Fruit fly (Drosophila melanogaster) whole organism, prepupa: ENCODE results near the gene ich.

Experiments used
- Blimp-1 ChIP-seq: fragments of 200-800 bp; sonication (Bioruptor generic); optimal IDR thresholded peaks from 3 replicates; lab custom pipeline; 2017; ENCODE audit warnings: missing biosample characterization, missing genetic modification characterization, mild to moderate bottlenecking, moderate library complexity, missing genetic modification reagents
- CG11294 ChIP-seq: fragments of 200-800 bp; sonication (Bioruptor generic); IDR thresholded peaks from 2 replicates; pipeline ENCODE4 v1.3.6; 2022; ENCODE audit warnings: missing biosample characterization, missing genetic modification characterization
- CG11762 ChIP-seq: fragments of 200-800 bp; sonication (Bioruptor generic); optimal IDR thresholded peaks from 3 replicates; lab custom pipeline; 2016; ENCODE audit warnings: missing biosample characterization, missing genetic modification characterization; ENCODE audit not compliant: insufficient read depth
- CG11902 ChIP-seq: fragments of 200-800 bp; sonication (Bioruptor generic); optimal IDR thresholded peaks from 3 replicates; lab custom pipeline; 2016; ENCODE audit warnings: missing biosample characterization, missing genetic modification characterization
- CG1621 ChIP-seq: fragments of 200-800 bp; sonication (Bioruptor generic); optimal IDR thresholded peaks from 3 replicates; lab custom pipeline; 2018; ENCODE audit warnings: missing biosample characterization, mild to moderate bottlenecking, missing genetic modification characterization
- CG16779 ChIP-seq: fragments of 200-800 bp; sonication (Bioruptor generic); optimal IDR thresholded peaks from 3 replicates; lab custom pipeline; 2017; ENCODE audit warnings: missing biosample characterization, mild to moderate bottlenecking, missing genetic modification characterization
- CG3032 ChIP-seq: fragments of 200-800 bp; optimal IDR thresholded peaks from 2 replicates; lab custom pipeline; 2019; ENCODE audit warnings: missing biosample characterization, mild to moderate bottlenecking, missing genetic modification characterization, moderate library complexity
- CG31627 ChIP-seq: fragments of 200-800 bp; sonication (Bioruptor generic); optimal IDR thresholded peaks from 3 replicates; lab custom pipeline; 2016; ENCODE audit warnings: missing biosample characterization, missing genetic modification characterization
- CG34406 ChIP-seq: fragments of 200-800 bp; sonication (Bioruptor generic); optimal IDR thresholded peaks from 3 replicates; lab custom pipeline; 2016; ENCODE audit warnings: missing biosample characterization, missing genetic modification characterization
- CG3919 ChIP-seq: fragments of 200-800 bp; sonication (Bioruptor generic); optimal IDR thresholded peaks from 3 replicates; lab custom pipeline; 2016; ENCODE audit warnings: missing biosample characterization, missing genetic modification characterization
- CG6276 ChIP-seq: fragments of 200-800 bp; sonication (Bioruptor generic); optimal IDR thresholded peaks from 2 replicates; lab custom pipeline; 2017; ENCODE audit warnings: missing biosample characterization, mild to moderate bottlenecking, missing genetic modification characterization
- CG6792 ChIP-seq: fragments of 200-800 bp; sonication (Bioruptor generic); optimal IDR thresholded peaks from 3 replicates; lab custom pipeline; 2016; ENCODE audit warnings: missing biosample characterization, missing genetic modification characterization
- CG6808 ChIP-seq: fragments of 200-800 bp; sonication (Bioruptor generic); optimal IDR thresholded peaks from 3 replicates; lab custom pipeline; 2017; ENCODE audit warnings: missing biosample characterization, missing genetic modification characterization, mild to moderate bottlenecking, moderate library complexity, missing genetic modification reagents
- CG6854 ChIP-seq: fragments of 200-800 bp; sonication (Bioruptor generic); optimal IDR thresholded peaks from 2 replicates; lab custom pipeline; 2017; ENCODE audit warnings: missing biosample characterization, mild to moderate bottlenecking, missing genetic modification characterization
- CG8119 ChIP-seq: fragments of 200-800 bp; sonication (Bioruptor generic); IDR thresholded peaks from 3 replicates; pipeline ENCODE4 v1.3.6; 2022; ENCODE audit warnings: missing biosample characterization, missing genetic modification characterization
- CG8632 ChIP-seq: fragments of 200-800 bp; sonication (Bioruptor generic); optimal IDR thresholded peaks from 3 replicates; lab custom pipeline; 2016; ENCODE audit warnings: missing biosample characterization, missing genetic modification characterization
- CG9139 ChIP-seq: fragments of 200-800 bp; sonication (Bioruptor generic); optimal IDR thresholded peaks from 3 replicates; lab custom pipeline; 2017; ENCODE audit warnings: missing biosample characterization, mild to moderate bottlenecking, missing genetic modification characterization
- Eip75B ChIP-seq: fragments of 200-800 bp; sonication (Bioruptor generic); optimal IDR thresholded peaks from 3 replicates; lab custom pipeline; 2016; ENCODE audit warnings: missing biosample characterization, missing genetic modification characterization
- Eip78C ChIP-seq: fragments of 200-800 bp; sonication (Bioruptor generic); peaks from one replicate; lab custom pipeline; 2016; ENCODE audit warnings: missing biosample characterization, missing genetic modification characterization
- Eip93F ChIP-seq: fragments of 200-800 bp; sonication (Bioruptor generic); optimal IDR thresholded peaks from 2 replicates; lab custom pipeline; 2016; ENCODE audit warnings: missing biosample characterization, mild to moderate bottlenecking, missing genetic modification characterization
- Ets21C ChIP-seq: fragments of 200-800 bp; sonication (Bioruptor generic); optimal IDR thresholded peaks from 3 replicates; lab custom pipeline; 2016; ENCODE audit warnings: missing biosample characterization, missing genetic modification characterization
- Ets96B ChIP-seq: fragments of 200-800 bp; optimal IDR thresholded peaks from 2 replicates; lab custom pipeline; 2019; ENCODE audit warnings: missing biosample characterization, mild to moderate bottlenecking, missing genetic modification characterization, moderate library complexity
- Gug ChIP-seq: fragments of 200-800 bp; sonication (Bioruptor generic); IDR thresholded peaks from 2 replicates; pipeline ENCODE4 v1.3.6; 2022; ENCODE audit warnings: missing biosample characterization, missing genetic modification characterization
- Hr39 ChIP-seq: fragments of 200-800 bp; sonication (Bioruptor generic); optimal IDR thresholded peaks from 2 replicates; lab custom pipeline; 2016; ENCODE audit warnings: missing biosample characterization, missing genetic modification characterization
- Hr4 ChIP-seq: fragments of 200-800 bp; sonication (Bioruptor generic); optimal IDR thresholded peaks from 3 replicates; lab custom pipeline; 2016; ENCODE audit warnings: missing biosample characterization, missing genetic modification characterization
- Lpt ChIP-seq: fragments of 200-800 bp; sonication (Bioruptor generic); optimal IDR thresholded peaks from 3 replicates; lab custom pipeline; 2016; ENCODE audit warnings: missing biosample characterization, missing genetic modification characterization
- Met ChIP-seq: fragments of 200-800 bp; sonication (Bioruptor generic); optimal IDR thresholded peaks from 3 replicates; lab custom pipeline; 2016; ENCODE audit warnings: missing biosample characterization, missing genetic modification characterization
- OdsH ChIP-seq: fragments of 200-800 bp; sonication (Bioruptor generic); optimal IDR thresholded peaks from 3 replicates; lab custom pipeline; 2016; ENCODE audit warnings: missing biosample characterization, missing genetic modification characterization
- Sox102F ChIP-seq: fragments of 200-800 bp; sonication (Bioruptor generic); optimal IDR thresholded peaks from 2 replicates; lab custom pipeline; 2016; ENCODE audit warnings: missing biosample characterization, mild to moderate bottlenecking, missing genetic modification characterization
- Sox14 ChIP-seq: fragments of 200-800 bp; sonication (Bioruptor generic); optimal IDR thresholded peaks from 3 replicates; lab custom pipeline; 2016; ENCODE audit warnings: missing biosample characterization, missing genetic modification characterization
- Sox15 ChIP-seq: fragments of 200-800 bp; sonication (Bioruptor generic); optimal IDR thresholded peaks from 3 replicates; lab custom pipeline; 2016; ENCODE audit warnings: missing biosample characterization, missing genetic modification characterization
- achi ChIP-seq: fragments of 200-800 bp; sonication (Bioruptor generic); optimal IDR thresholded peaks from 3 replicates; lab custom pipeline; 2016; ENCODE audit warnings: missing biosample characterization, missing genetic modification characterization
- cyc ChIP-seq: fragments of 200-800 bp; sonication (Bioruptor generic); optimal IDR thresholded peaks from 3 replicates; lab custom pipeline; 2016; ENCODE audit warnings: missing biosample characterization, missing genetic modification characterization
- dac ChIP-seq: fragments of 200-800 bp; sonication (Bioruptor generic); optimal IDR thresholded peaks from 2 replicates; lab custom pipeline; 2017; ENCODE audit warnings: missing biosample characterization, mild to moderate bottlenecking, missing genetic modification characterization
- dsx ChIP-seq: fragments of 200-800 bp; optimal IDR thresholded peaks from 3 replicates; lab custom pipeline; 2019; ENCODE audit warnings: missing biosample characterization, mild to moderate bottlenecking, missing genetic modification characterization, moderate library complexity; ENCODE audit not compliant: poor library complexity, severe bottlenecking
- eg ChIP-seq: fragments of 200-800 bp; sonication (Bioruptor generic); IDR thresholded peaks from 3 replicates; pipeline ENCODE4 v1.3.6; 2022; ENCODE audit warnings: missing biosample characterization, missing genetic modification characterization
- fd59A ChIP-seq: fragments of 200-800 bp; sonication (Bioruptor generic); optimal IDR thresholded peaks from 2 replicates; lab custom pipeline; 2017; ENCODE audit warnings: missing biosample characterization, mild to moderate bottlenecking, missing genetic modification characterization, missing genetic modification reagents
- fd85E ChIP-seq: fragments of 200-800 bp; sonication (Bioruptor generic); optimal IDR thresholded peaks from 3 replicates; lab custom pipeline; 2016; ENCODE audit warnings: missing biosample characterization, missing genetic modification characterization
- fkh ChIP-seq: fragments of 200-800 bp; sonication (Bioruptor generic); optimal IDR thresholded peaks from 3 replicates; lab custom pipeline; 2017; ENCODE audit warnings: missing biosample characterization, mild to moderate bottlenecking, missing genetic modification characterization, moderate library complexity
- lz ChIP-seq: fragments of 200-800 bp; sonication (Bioruptor generic); optimal IDR thresholded peaks from 3 replicates; lab custom pipeline; 2016; ENCODE audit warnings: missing biosample characterization, missing genetic modification characterization
- net ChIP-seq: fragments of 200-800 bp; sonication (Bioruptor generic); optimal IDR thresholded peaks from 3 replicates; lab custom pipeline; 2016; ENCODE audit warnings: missing biosample characterization, missing genetic modification characterization
- pdm3 ChIP-seq: fragments of 200-800 bp; sonication (Bioruptor generic); optimal IDR thresholded peaks from 3 replicates; lab custom pipeline; 2016; ENCODE audit warnings: missing biosample characterization, missing genetic modification characterization
- salr ChIP-seq, 2 experiments: fragments of 200-800 bp; sonication (Bioruptor generic); optimal IDR thresholded peaks; 3 replicates each; lab custom pipeline; 2016 to 2018; ENCODE audit warnings: missing biosample characterization in 2 of 2, missing genetic modification characterization in 2 of 2, mild to moderate bottlenecking in 1 of 2
- ss ChIP-seq, 2 experiments: fragments of 200-800 bp; sonication (Bioruptor generic); optimal IDR thresholded peaks; 2 replicates in 1 of 2; 3 replicates in 1 of 2; lab custom pipeline; 2017 to 2018; ENCODE audit warnings: mild to moderate bottlenecking in 2 of 2, missing biosample characterization in 2 of 2, missing genetic modification characterization in 2 of 2, moderate library complexity in 1 of 2
- svp ChIP-seq: fragments of 200-800 bp; sonication (Bioruptor generic); peaks from one replicate; lab custom pipeline; 2016; ENCODE audit warnings: missing biosample characterization, missing genetic modification characterization
- topi ChIP-seq: fragments of 200-800 bp; sonication (Bioruptor generic); optimal IDR thresholded peaks from 3 replicates; lab custom pipeline; 2016; ENCODE audit warnings: missing biosample characterization, missing genetic modification characterization
- vri ChIP-seq: fragments of 200-800 bp; sonication (Bioruptor generic); optimal IDR thresholded peaks from 3 replicates; lab custom pipeline; 2016; ENCODE audit warnings: missing biosample characterization, mild to moderate bottlenecking, missing genetic modification characterization

Gene ich

dm6 chr3R:8932741-8933140 is 30.1 kb downstream of the ich start (continued):
- TF ChIP-seq CG6808 (GFP tag; lab: Kevin White, UChicago) = peak; percentile 31
- TF ChIP-seq CG1621 (tag; lab: Kevin White, UChicago) = peak; percentile 24
- TF ChIP-seq Eip78C (GFP tag; lab: Kevin White, UChicago) = peak; percentile 63
- TF ChIP-seq Eip93F (GFP tag; lab: Kevin White, UChicago) = no peak
- TF ChIP-seq CG3032 (tag; lab: Kevin White, UChicago) = peak; percentile 32
- TF ChIP-seq Hr4 (GFP tag; lab: Kevin White, UChicago) = peak; percentile 6
- TF ChIP-seq CG8119 (GFP tag; lab: Robert Waterston, UW) = peak; percentile 60; the same call in 1 of the 3 replicates
- peak; percentile 45 for TF ChIP-seq achi
- TF ChIP-seq cyc (GFP tag; lab: Kevin White, UChicago) = peak; percentile 12
- no peak for TF ChIP-seq Sox15
- no peak for TF ChIP-seq Ets21C (GFP tag; lab: Kevin White, UChicago)
- peak; percentile 9 for TF ChIP-seq Lpt (GFP tag; lab: Kevin White, UChicago)

- TF ChIP-seq Eip93F (GFP tag; lab: Kevin White, UChicago) (no peak), dsx (GFP tag; lab: Kevin White, UChicago) (peak; percentile 44), CG8119 (GFP tag; lab: Robert Waterston, UW) (peak; percentile 43; the same call in 1 of the 3 replicates), CG31627 (GFP tag; lab: Kevin White, UChicago) (peak; percentile 57), Lpt (GFP tag; lab: Kevin White, UChicago) (peak; percentile 25), lz (GFP tag; lab: Kevin White, UChicago) (peak; percentile 69), svp (GFP tag; lab: Kevin White, UChicago) (peak; percentile 85), topi (GFP tag; lab: Kevin White, UChicago) (peak; percentile 19), Ets21C (GFP tag; lab: Kevin White, UChicago) (peak; percentile 33), CG3919 (GFP tag; lab: Kevin White, UChicago) (peak; percentile 54), Met (GFP tag; lab: Kevin White, UChicago) (peak; percentile 58), dac (GFP tag; lab: Kevin White, UChicago) (peak; percentile 26), eg (GFP tag; lab: Robert Waterston, UW) (peak; percentile 53; the same call in 2 of the 3 replicates), pdm3 (peak; percentile 72), OdsH (GFP tag; lab: Kevin White, UChicago) (peak; percentile 61), fkh (peak; percentile 58), cyc (GFP tag; lab: Kevin White, UChicago) (peak; percentile 54), CG9139 (GFP tag; lab: Kevin White, UChicago) (no peak), CG6276 (GFP tag; lab: Kevin White, UChicago) (peak; percentile 19), CG34406 (peak; percentile 43), fd59A (GFP tag; lab: Kevin White, UChicago) (no peak), salr (GFP tag; optimal IDR thresholded peaks at IDR 0.05; lab: Kevin White, UChicago) (peak in 1 of 2 experiments; percentile 7), achi (peak; percentile 64), CG11294 (GFP tag; lab: Robert Waterston, UW) (no peak; the same call in 1 of the 2 replicates), Gug (GFP tag; lab: Robert Waterston, UW) (0 out of 2 replicates have a peak, but pooled peaks have one; percentile 23), Hr39 (GFP tag; lab: Kevin White, UChicago) (peak; percentile 64), Eip78C (GFP tag; lab: Kevin White, UChicago) (peak; percentile 90), CG6792 (GFP tag; lab: Kevin White, UChicago) (peak; percentile 60), CG11762 (GFP tag; lab: Kevin White, UChicago) (peak; percentile 21), vri (GFP tag; lab: Kevin White, UChicago) (peak; percentile 15), net (GFP tag; lab: Kevin White, UChicago) (peak; percentile 60), Sox14 (GFP tag; lab: Kevin White, UChicago) (peak; percentile 48), CG8632 (GFP tag; lab: Kevin White, UChicago) (no peak), Ets96B (tag; lab: Kevin White, UChicago) (peak; percentile 35), CG6854 (GFP tag; lab: Kevin White, UChicago) (peak; percentile 55), CG16779 (tag; lab: Kevin White, UChicago) (no peak), Sox102F (GFP tag; lab: Kevin White, UChicago) (no peak), CG1621 (tag; lab: Kevin White, UChicago) (no peak), Blimp-1 (GFP tag; lab: Kevin White, UChicago) (peak; percentile 18), CG3032 (tag; lab: Kevin White, UChicago) (peak; percentile 46), Eip75B (GFP tag; lab: Kevin White, UChicago) (peak; percentile 76), CG11902 (GFP tag; lab: Kevin White, UChicago) (no peak), ss (GFP tag; optimal IDR thresholded peaks at IDR 0.05; lab: Kevin White, UChicago) (peak; percentile 41 to 63), fd85E (GFP tag; lab: Kevin White, UChicago) (no peak)
Measured at dm6 chr3R:8931777-8932345, 31.0 kb downstream of the ich start, which contains the start of gene pyd. TSS of gene pyd (minus strand) at chr3R:8931896.
